Worm (Caenorhabditis elegans) whole organism, L4 larva: ENCODE results near the gene F53B3.3.

Source experiments
- R02D3.7 ChIP-seq: fragments of 150-350 bp; sonication (generic microtip); optimal IDR thresholded peaks from 3 replicates; lab custom pipeline; 2014; ENCODE audit warnings: missing biosample characterization, missing genetic modification characterization
- T20F7.1 ChIP-seq: fragments of 200-800 bp; sonication (Bioruptor generic); optimal IDR thresholded peaks from 2 replicates; lab custom pipeline; 2018; ENCODE audit warnings: mild to moderate bottlenecking, missing genetic modification characterization, missing compliant biosample characterization
- T26A8.4 ChIP-seq: fragments of 200-800 bp; sonication (Bioruptor generic); IDR thresholded peaks from 2 replicates; pipeline ENCODE4 v1.3.6; 2022; ENCODE audit warnings: missing genetic modification characterization, missing compliant biosample characterization
- Y75B8A.6 ChIP-seq: fragments of 200-800 bp; sonication (Bioruptor generic); IDR thresholded peaks from 2 replicates; pipeline ENCODE4 v1.3.6; 2022; ENCODE audit warnings: missing genetic modification reagents, missing genetic modification characterization, missing compliant biosample characterization
- ama-1 ChIP-seq: fragments of 150-350 bp; optimal IDR thresholded peaks from 2 replicates; lab custom pipeline; 2014; ENCODE audit warnings: inconsistent platforms, mixed read lengths
- attf-4 ChIP-seq: sonication (generic microtip); optimal IDR thresholded peaks from 3 replicates; lab custom pipeline; 2017; ENCODE audit warnings: missing biosample characterization, missing genetic modification characterization
- ceh-20 ChIP-seq: fragments of 200-800 bp; sonication (Bioruptor generic); IDR thresholded peaks from 2 replicates; pipeline ENCODE4 v1.3.6; 2022; ENCODE audit warnings: missing genetic modification reagents, missing genetic modification characterization, missing compliant biosample characterization
- ceh-28 ChIP-seq: fragments of 150-350 bp; optimal IDR thresholded peaks from 2 replicates; lab custom pipeline; 2014; ENCODE audit warnings: missing biosample characterization, missing genetic modification reagents, missing genetic modification characterization
- ceh-32 ChIP-seq: sonication (generic microtip); optimal IDR thresholded peaks from 2 replicates; lab custom pipeline; 2016; ENCODE audit warnings: mild to moderate bottlenecking, missing genetic modification characterization, missing compliant biosample characterization; ENCODE audit not compliant: poor library complexity
- ceh-82 ChIP-seq: sonication (generic microtip); optimal IDR thresholded peaks from 2 replicates; lab custom pipeline; 2017; ENCODE audit warnings: missing biosample characterization, missing genetic modification characterization
- ces-1 ChIP-seq: fragments of 150-350 bp; sonication (generic microtip); optimal IDR thresholded peaks from 4 replicates; lab custom pipeline; 2014; ENCODE audit warnings: missing biosample characterization, missing genetic modification reagents, missing genetic modification characterization
- ctbp-1 ChIP-seq: fragments of 200-800 bp; sonication (Bioruptor generic); IDR thresholded peaks from 2 replicates; pipeline ENCODE4 v1.3.6; 2022; ENCODE audit warnings: missing genetic modification reagents, missing genetic modification characterization, missing compliant biosample characterization
- daf-19 ChIP-seq: fragments of 200-800 bp; sonication (Bioruptor generic); conservative IDR thresholded peaks from 2 replicates; pipeline ENCODE4 v1.3.6; 2022; ENCODE audit warnings: missing genetic modification characterization, missing compliant biosample characterization
- dmd-6 ChIP-seq: fragments of 200-800 bp; sonication (Bioruptor generic); IDR thresholded peaks from 2 replicates; pipeline ENCODE4 v1.3.6; 2022; ENCODE audit warnings: missing genetic modification reagents, missing genetic modification characterization, missing compliant biosample characterization
- egl-27 ChIP-seq: sonication (generic microtip); optimal IDR thresholded peaks from 3 replicates; lab custom pipeline; 2017; ENCODE audit warnings: missing biosample characterization, missing genetic modification reagents, missing genetic modification characterization
- egl-43 ChIP-seq: fragments of 200-800 bp; sonication (Bioruptor generic); IDR thresholded peaks from 2 replicates; pipeline ENCODE4 v1.3.6; 2022; ENCODE audit warnings: missing genetic modification reagents, missing genetic modification characterization, missing compliant biosample characterization
- fos-1 ChIP-seq: fragments of 150-350 bp; optimal IDR thresholded peaks from 2 replicates; lab custom pipeline; 2014; ENCODE audit warnings: missing biosample characterization, missing genetic modification characterization
- hif-1 ChIP-seq, 2 experiments: sonication (generic microtip); optimal IDR thresholded peaks; 2 replicates each; lab custom pipeline; 2016 to 2017; ENCODE audit warnings: missing compliant biosample characterization in 2 of 2, missing genetic modification characterization in 2 of 2, missing genetic modification reagents in 2 of 2, missing genotype in 2 of 2, mild to moderate bottlenecking in 1 of 2
- hlh-11 ChIP-seq: fragments of 200-800 bp; sonication (Bioruptor generic); optimal IDR thresholded peaks from 2 replicates; lab custom pipeline; 2018; ENCODE audit warnings: mild to moderate bottlenecking, missing genetic modification characterization, missing compliant biosample characterization
- hmg-1.1 ChIP-seq: fragments of 200-800 bp; sonication (Bioruptor generic); IDR thresholded peaks from 2 replicates; pipeline ENCODE4 v1.3.6; 2022; ENCODE audit warnings: missing genetic modification reagents, missing genetic modification characterization, missing compliant biosample characterization
- lim-7 ChIP-seq: fragments of 200-800 bp; sonication (Bioruptor generic); IDR thresholded peaks from 2 replicates; pipeline ENCODE4 v1.3.6; 2022; ENCODE audit warnings: missing genetic modification characterization, missing compliant biosample characterization
- lin-13 ChIP-seq: fragments of 150-350 bp; optimal IDR thresholded peaks from 2 replicates; lab custom pipeline; 2014; ENCODE audit warnings: missing biosample characterization, missing genetic modification reagents, missing genetic modification characterization
- lin-29 ChIP-seq: fragments of 200-800 bp; sonication (Bioruptor generic); IDR thresholded peaks from 2 replicates; pipeline ENCODE4 v1.3.6; 2022; ENCODE audit warnings: missing genetic modification reagents, missing genetic modification characterization, missing compliant biosample characterization
- lin-39 ChIP-seq: fragments of 150-350 bp; optimal IDR thresholded peaks from 2 replicates; lab custom pipeline; 2014; ENCODE audit warnings: missing biosample characterization, missing genetic modification reagents, missing genetic modification characterization
- madf-5 ChIP-seq, 2 experiments: fragments of 200-800 bp; sonication (Bioruptor generic); IDR thresholded peaks; 2 replicates each; pipeline ENCODE4 v1.3.6; 2022; ENCODE audit warnings: missing compliant biosample characterization in 2 of 2, missing genetic modification characterization in 2 of 2
- madf-9 ChIP-seq: fragments of 200-800 bp; sonication (Bioruptor generic); conservative IDR thresholded peaks from 2 replicates; pipeline ENCODE4 v1.3.6; 2022; ENCODE audit warnings: missing genetic modification reagents, missing genetic modification characterization, missing compliant biosample characterization
- mdt-29 ChIP-seq: fragments of 200-800 bp; sonication (Bioruptor generic); IDR thresholded peaks from 2 replicates; pipeline ENCODE4 v1.3.6; 2022; ENCODE audit warnings: missing genetic modification reagents, missing genetic modification characterization, missing compliant biosample characterization
- mep-1 ChIP-seq: fragments of 150-350 bp; sonication (generic microtip); optimal IDR thresholded peaks from 3 replicates; lab custom pipeline; 2014; ENCODE audit warnings: missing biosample characterization, missing genetic modification characterization
- mes-2 ChIP-seq: sonication (generic microtip); optimal IDR thresholded peaks from 2 replicates; lab custom pipeline; 2016; ENCODE audit warnings: missing genotype, mild to moderate bottlenecking, missing genetic modification characterization, missing compliant biosample characterization; ENCODE audit not compliant: poor library complexity, severe bottlenecking
- mxl-3 ChIP-seq: fragments of 200-800 bp; sonication (Bioruptor generic); optimal IDR thresholded peaks from 2 replicates; lab custom pipeline; 2018; ENCODE audit warnings: mild to moderate bottlenecking, missing genetic modification characterization, missing compliant biosample characterization
- nhr-11 ChIP-seq: fragments of 150-350 bp; optimal IDR thresholded peaks from 2 replicates; lab custom pipeline; 2014; ENCODE audit warnings: missing biosample characterization, missing genetic modification characterization
- nhr-111 ChIP-seq: fragments of 200-800 bp; sonication (Bioruptor generic); optimal IDR thresholded peaks from 2 replicates; lab custom pipeline; 2018; ENCODE audit warnings: mild to moderate bottlenecking, missing genetic modification characterization, missing compliant biosample characterization
- nhr-28 ChIP-seq: fragments of 150-350 bp; optimal IDR thresholded peaks from 2 replicates; lab custom pipeline; 2014; ENCODE audit warnings: missing biosample characterization, missing genetic modification characterization
- nhr-42 ChIP-seq: fragments of 200-800 bp; sonication (Bioruptor generic); IDR thresholded peaks from 2 replicates; pipeline ENCODE4 v1.3.6; 2022; ENCODE audit warnings: missing genetic modification characterization, missing compliant biosample characterization
- nhr-48 ChIP-seq: sonication (generic microtip); optimal IDR thresholded peaks from 2 replicates; lab custom pipeline; 2016; ENCODE audit warnings: mild to moderate bottlenecking, missing genetic modification characterization, missing compliant biosample characterization
- nhr-76 ChIP-seq: fragments of 150-350 bp; optimal IDR thresholded peaks from 2 replicates; lab custom pipeline; 2014; ENCODE audit warnings: missing biosample characterization, missing genetic modification characterization
- php-3 ChIP-seq: fragments of 200-800 bp; sonication (Bioruptor generic); IDR thresholded peaks from 2 replicates; pipeline ENCODE4 v1.3.6; 2022; ENCODE audit warnings: missing genetic modification reagents, missing genetic modification characterization, missing compliant biosample characterization
- pqm-1 ChIP-seq: sonication (generic microtip); optimal IDR thresholded peaks from 2 replicates; lab custom pipeline; 2017; ENCODE audit warnings: missing biosample characterization, missing genetic modification characterization
- rbr-2 ChIP-seq: sonication (generic microtip); optimal IDR thresholded peaks from 2 replicates; lab custom pipeline; 2016; ENCODE audit warnings: missing genotype, missing genetic modification characterization, missing compliant biosample characterization
- skn-1 ChIP-seq: fragments of 150-350 bp; optimal IDR thresholded peaks from 2 replicates; lab custom pipeline; 2014; ENCODE audit warnings: missing biosample characterization, missing genetic modification characterization
- snpc-1.2 ChIP-seq: fragments of 200-800 bp; sonication (Bioruptor generic); IDR thresholded peaks from 2 replicates; pipeline ENCODE4 v1.3.6; 2022; ENCODE audit warnings: missing genetic modification reagents, missing genetic modification characterization, missing compliant biosample characterization
- snpc-4 ChIP-seq: fragments of 150-350 bp; optimal IDR thresholded peaks from 2 replicates; lab custom pipeline; 2014; ENCODE audit warnings: missing biosample characterization, missing genetic modification characterization
- spr-3 ChIP-seq: fragments of 200-800 bp; sonication (Bioruptor generic); optimal IDR thresholded peaks from 2 replicates; lab custom pipeline; 2018; ENCODE audit warnings: mild to moderate bottlenecking, missing genetic modification characterization, missing compliant biosample characterization
- tag-97 ChIP-seq: fragments of 200-800 bp; sonication (Bioruptor generic); IDR thresholded peaks from 2 replicates; pipeline ENCODE4 v1.3.6; 2022; ENCODE audit warnings: missing genetic modification characterization, missing compliant biosample characterization
- tra-1 ChIP-seq: fragments of 200-800 bp; sonication (Bioruptor generic); IDR thresholded peaks from 2 replicates; pipeline ENCODE4 v1.3.6; 2022; ENCODE audit warnings: missing genetic modification reagents, missing genetic modification characterization, missing compliant biosample characterization
- unc-130 ChIP-seq: sonication (generic microtip); optimal IDR thresholded peaks from 2 replicates; lab custom pipeline; 2016; ENCODE audit warnings: missing genetic modification reagents, missing genetic modification characterization, missing compliant biosample characterization
- unc-62 ChIP-seq, 3 experiments: fragments of 150-350 bp in 1 of 3; sonication (generic microtip); optimal IDR thresholded peaks in 2 of 3; peaks in 1 of 3; 1 replicate in 1 of 3; 2 replicates in 2 of 3; lab custom pipeline; 2014 to 2017; ENCODE audit warnings: missing biosample characterization in 3 of 3, missing genetic modification characterization in 3 of 3, missing genetic modification reagents in 3 of 3, missing genotype in 1 of 3
- vab-7 ChIP-seq: fragments of 200-800 bp; sonication (Bioruptor generic); IDR thresholded peaks from 2 replicates; pipeline ENCODE4 v1.3.6; 2022; ENCODE audit warnings: missing genetic modification reagents, missing genetic modification characterization, missing compliant biosample characterization
- zip-2 ChIP-seq: fragments of 150-350 bp; optimal IDR thresholded peaks from 2 replicates; lab custom pipeline; 2014; ENCODE audit warnings: missing biosample characterization, missing genetic modification characterization
- ztf-11 ChIP-seq: fragments of 150-350 bp; optimal IDR thresholded peaks from 2 replicates; lab custom pipeline; 2014; ENCODE audit warnings: missing biosample characterization, missing genetic modification characterization

F53B3.3 gene

DNA sequence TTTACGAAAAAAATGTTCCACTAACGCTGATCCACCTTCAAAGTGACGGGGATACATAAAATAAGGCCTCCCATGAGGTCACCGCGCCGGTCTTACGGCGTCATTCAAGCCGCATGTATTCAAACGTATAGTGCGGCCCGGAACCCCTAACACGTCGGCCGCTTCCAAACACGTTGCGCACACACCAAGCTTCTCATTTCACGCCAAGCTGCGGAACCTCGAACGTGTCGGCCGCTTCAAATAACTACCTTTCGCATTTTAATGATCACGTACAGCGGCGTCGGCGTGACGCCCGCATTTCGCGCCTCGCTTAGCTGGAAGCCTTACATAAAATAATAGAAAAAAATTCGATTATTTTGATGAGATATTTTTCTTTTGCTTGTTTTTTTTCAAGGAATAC lies 27.4 kb downstream of the F53B3.3 start (continued):
- TF ChIP-seq hlh-11 (peak; percentile 31), ceh-20 (GFP tag; lab: Robert Waterston, UW) (no peak), nhr-76 (tag; lab: Kevin White, UChicago) (no peak), mxl-3 (GFP tag; lab: Kevin White, UChicago) (no peak), nhr-28 (no peak), spr-3 (no peak), daf-19 (GFP tag; lab: Robert Waterston, UW) (no peak), T26A8.4 (GFP tag; lab: Robert Waterston, UW) (0 out of 2 replicates have a peak, but pooled peaks have one; percentile 32), fos-1 (no peak), tra-1 (GFP tag; lab: Robert Waterston, UW) (0 out of 2 replicates have a peak, but pooled peaks have one; percentile 42), zip-2 (tag; lab: Kevin White, UChicago) (no peak), hmg-1.1 (GFP tag; lab: Robert Waterston, UW) (no peak), ceh-82 (tag; lab: Kevin White, UChicago) (no peak), T20F7.1 (GFP tag; lab: Kevin White, UChicago) (no peak), lim-7 (GFP tag; lab: Robert Waterston, UW) (0 out of 2 replicates have a peak, but pooled peaks have one; percentile 23), ctbp-1 (GFP tag; lab: Robert Waterston, UW) (no peak), Y75B8A.6 (no peak), hif-1 (tag; optimal IDR thresholded peaks at IDR 0.05; lab: Kevin White, UChicago) (peak in 1 of 2 experiments; percentile 28), ztf-11 (no peak), ama-1 (lab: Kevin White, UChicago) (no peak)

DNA sequence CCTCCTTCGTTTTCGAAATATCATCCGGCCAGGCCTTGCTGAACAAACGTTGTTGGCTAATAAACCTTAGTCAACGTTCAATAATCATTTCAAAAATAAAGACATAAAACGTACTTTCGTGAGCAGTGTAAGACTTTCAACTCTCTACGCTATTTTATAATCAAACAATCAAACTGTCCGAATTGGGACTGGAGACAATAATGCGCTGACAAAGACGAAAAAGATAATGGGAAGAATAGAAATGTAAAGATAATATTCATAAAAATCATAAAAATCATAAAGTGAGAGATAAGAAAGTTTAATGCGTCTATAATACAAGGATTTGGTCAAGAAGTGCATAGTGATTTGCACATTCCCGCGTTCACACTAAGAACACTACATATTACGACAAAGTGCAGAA lies 29.2 kb downstream of the F53B3.3 start:
- TF ChIP-seq ctbp-1 (GFP tag; lab: Robert Waterston, UW) (no peak), hlh-11 (peak; percentile 31), lin-13 (no peak), T20F7.1 (GFP tag; lab: Kevin White, UChicago) (no peak), lin-39 (no peak), madf-5 (GFP tag; IDR thresholded peaks at IDR 0.05; lab: Robert Waterston, UW) (no peak), dmd-6 (peak; percentile 41; the same call in 1 of the 2 replicates), mes-2 (tag; lab: Kevin White, UChicago) (peak; percentile 2), rbr-2 (tag; lab: Kevin White, UChicago) (no peak), skn-1 (tag; lab: Kevin White, UChicago) (no peak), unc-62 (GFP tag; optimal IDR thresholded peaks at IDR 0.05 in 1 of 2; lab: Kevin White, UChicago) (no peak), unc-62 (tag; optimal IDR thresholded peaks at IDR 0.05; lab: Kevin White, UChicago) (no peak), egl-27 (no peak), R02D3.7 (no peak), nhr-111 (no peak), nhr-42 (GFP tag; lab: Robert Waterston, UW) (no peak), mdt-29 (no peak), T26A8.4 (GFP tag; lab: Robert Waterston, UW) (no peak), php-3 (GFP tag; lab: Robert Waterston, UW) (peak; percentile 87), attf-4 (no peak), snpc-4 (tag; lab: Kevin White, UChicago) (no peak), madf-9 (GFP tag; lab: Robert Waterston, UW) (no peak), ceh-28 (no peak), ceh-20 (GFP tag; lab: Robert Waterston, UW) (no peak), unc-130 (GFP tag; lab: Kevin White, UChicago) (no peak), nhr-48 (peak; percentile 30), snpc-1.2 (GFP tag; lab: Robert Waterston, UW) (no peak), ceh-32 (tag; lab: Kevin White, UChicago) (no peak), egl-43 (GFP tag; lab: Robert Waterston, UW) (no peak), pqm-1 (peak; percentile 79), tra-1 (GFP tag; lab: Robert Waterston, UW) (no peak), mep-1 (peak; percentile 37), vab-7 (GFP tag; lab: Robert Waterston, UW) (no peak), ceh-82 (tag; lab: Kevin White, UChicago) (no peak), tag-97 (no peak), ces-1 (GFP tag; lab: Kevin White, UChicago) (no peak), fos-1 (no peak), lin-29 (GFP tag; lab: Robert Waterston, UW) (no peak), nhr-11 (tag; lab: Kevin White, UChicago) (no peak), mxl-3 (GFP tag; lab: Kevin White, UChicago) (no peak)
